Worm (Caenorhabditis elegans) whole organism, L4 larva: Measurements from ENCODE around the gene bicd-1.
A peak's percentile ranks its signal among the peaks of the same experiment; 100 is the strongest.

ENCODE experiments used
- F26F4.8 ChIP-seq: fragments of 200-800 bp; sonication (Bioruptor generic); conservative IDR thresholded peaks from 2 replicates; pipeline ENCODE4 v1.3.6; 2022; ENCODE audit warnings: missing genetic modification characterization, missing compliant biosample characterization
- F37D6.2 ChIP-seq: sonication (generic microtip); optimal IDR thresholded peaks from 2 replicates; lab custom pipeline; 2016; ENCODE audit warnings: mild to moderate bottlenecking, missing genetic modification characterization, missing compliant biosample characterization
- F44E2.7 ChIP-seq: fragments of 200-800 bp; sonication (Bioruptor generic); IDR thresholded peaks from 2 replicates; pipeline ENCODE4 v2.1.2; 2022; ENCODE audit warnings: missing genetic modification characterization, missing compliant biosample characterization
- F49E8.2 ChIP-seq: sonication (generic microtip); optimal IDR thresholded peaks from 2 replicates; lab custom pipeline; 2016; ENCODE audit warnings: missing compliant biosample characterization, mild to moderate bottlenecking, missing genetic modification characterization, borderline replicate concordance
- R02D3.7 ChIP-seq: fragments of 150-350 bp; sonication (generic microtip); optimal IDR thresholded peaks from 3 replicates; lab custom pipeline; 2014; ENCODE audit warnings: missing biosample characterization, missing genetic modification characterization
- Y48G9A.11 ChIP-seq: fragments of 200-800 bp; sonication (Bioruptor generic); IDR thresholded peaks from 2 replicates; pipeline ENCODE4 v1.3.6; 2022; ENCODE audit warnings: missing genetic modification reagents, missing genetic modification characterization, missing compliant biosample characterization
- Y5F2A.4 ChIP-seq: fragments of 200-800 bp; sonication (Bioruptor generic); optimal IDR thresholded peaks from 2 replicates; lab custom pipeline; 2018; ENCODE audit warnings: mild to moderate bottlenecking, missing genetic modification characterization, missing compliant biosample characterization
- Y75B8A.6 ChIP-seq: fragments of 200-800 bp; sonication (Bioruptor generic); IDR thresholded peaks from 2 replicates; pipeline ENCODE4 v1.3.6; 2022; ENCODE audit warnings: missing genetic modification reagents, missing genetic modification characterization, missing compliant biosample characterization
- ZK546.5 ChIP-seq, 2 experiments: sonication (generic microtip); optimal IDR thresholded peaks; 2 replicates each; lab custom pipeline; 2017; ENCODE audit warnings: missing biosample characterization in 2 of 2, missing genetic modification characterization in 2 of 2
- aly-2 ChIP-seq: sonication (generic microtip); optimal IDR thresholded peaks from 2 replicates; lab custom pipeline; 2018; ENCODE audit warnings: missing biosample characterization, missing genetic modification characterization
- arid-1 ChIP-seq: fragments of 200-800 bp; sonication (Bioruptor generic); conservative IDR thresholded peaks from 2 replicates; pipeline ENCODE4 v1.3.6; 2022; ENCODE audit warnings: missing genetic modification reagents, missing genetic modification characterization, missing compliant biosample characterization
- ceh-28 ChIP-seq: fragments of 150-350 bp; optimal IDR thresholded peaks from 2 replicates; lab custom pipeline; 2014; ENCODE audit warnings: missing biosample characterization, missing genetic modification reagents, missing genetic modification characterization
- ceh-32 ChIP-seq: sonication (generic microtip); optimal IDR thresholded peaks from 2 replicates; lab custom pipeline; 2016; ENCODE audit warnings: mild to moderate bottlenecking, missing genetic modification characterization, missing compliant biosample characterization; ENCODE audit not compliant: poor library complexity
- ctbp-1 ChIP-seq: fragments of 200-800 bp; sonication (Bioruptor generic); IDR thresholded peaks from 2 replicates; pipeline ENCODE4 v1.3.6; 2022; ENCODE audit warnings: missing genetic modification reagents, missing genetic modification characterization, missing compliant biosample characterization
- daf-16 ChIP-seq, 3 experiments: sonication (generic microtip); optimal IDR thresholded peaks; 2 replicates each; lab custom pipeline; 2016 to 2017; ENCODE audit warnings: missing genetic modification characterization in 3 of 3, missing genetic modification reagents in 3 of 3, mild to moderate bottlenecking in 2 of 3, missing compliant biosample characterization in 2 of 3, missing biosample characterization in 1 of 3, moderate library complexity in 1 of 3
- dmd-6 ChIP-seq: fragments of 200-800 bp; sonication (Bioruptor generic); IDR thresholded peaks from 2 replicates; pipeline ENCODE4 v1.3.6; 2022; ENCODE audit warnings: missing genetic modification reagents, missing genetic modification characterization, missing compliant biosample characterization
- duxl-1 ChIP-seq: sonication (generic microtip); optimal IDR thresholded peaks from 2 replicates; lab custom pipeline; 2016; ENCODE audit warnings: mild to moderate bottlenecking, missing genetic modification characterization, moderate library complexity, missing compliant biosample characterization; ENCODE audit not compliant: poor library complexity
- dve-1 ChIP-seq: sonication (generic microtip); optimal IDR thresholded peaks from 2 replicates; lab custom pipeline; 2017; ENCODE audit warnings: antibody characterized with exemption, mild to moderate bottlenecking, missing genetic modification characterization, missing compliant biosample characterization; ENCODE audit not compliant: insufficient read depth
- fos-1 ChIP-seq: fragments of 150-350 bp; optimal IDR thresholded peaks from 2 replicates; lab custom pipeline; 2014; ENCODE audit warnings: missing biosample characterization, missing genetic modification characterization
- hif-1 ChIP-seq, 2 experiments: sonication (generic microtip); optimal IDR thresholded peaks; 2 replicates each; lab custom pipeline; 2016 to 2017; ENCODE audit warnings: missing compliant biosample characterization in 2 of 2, missing genetic modification characterization in 2 of 2, missing genetic modification reagents in 2 of 2, missing genotype in 2 of 2, mild to moderate bottlenecking in 1 of 2
- lin-38 ChIP-seq: fragments of 200-800 bp; sonication (Bioruptor generic); IDR thresholded peaks from 2 replicates; pipeline ENCODE4 v1.3.6; 2022; ENCODE audit warnings: missing genetic modification reagents, missing genetic modification characterization, missing compliant biosample characterization
- lin-39 ChIP-seq: fragments of 150-350 bp; optimal IDR thresholded peaks from 2 replicates; lab custom pipeline; 2014; ENCODE audit warnings: missing biosample characterization, missing genetic modification reagents, missing genetic modification characterization
- lir-3 ChIP-seq: sonication (generic microtip); optimal IDR thresholded peaks from 2 replicates; lab custom pipeline; 2016; ENCODE audit warnings: mild to moderate bottlenecking, missing genetic modification characterization, missing compliant biosample characterization
- mdt-29 ChIP-seq: fragments of 200-800 bp; sonication (Bioruptor generic); IDR thresholded peaks from 2 replicates; pipeline ENCODE4 v1.3.6; 2022; ENCODE audit warnings: missing genetic modification reagents, missing genetic modification characterization, missing compliant biosample characterization
- mep-1 ChIP-seq: fragments of 150-350 bp; sonication (generic microtip); optimal IDR thresholded peaks from 3 replicates; lab custom pipeline; 2014; ENCODE audit warnings: missing biosample characterization, missing genetic modification characterization
- mxl-2 ChIP-seq: fragments of 200-800 bp; sonication (Bioruptor generic); conservative IDR thresholded peaks from 2 replicates; pipeline ENCODE4 v1.3.6; 2022; ENCODE audit warnings: missing genetic modification reagents, missing genetic modification characterization, missing compliant biosample characterization
- nhr-11 ChIP-seq: fragments of 150-350 bp; optimal IDR thresholded peaks from 2 replicates; lab custom pipeline; 2014; ENCODE audit warnings: missing biosample characterization, missing genetic modification characterization
- nhr-237 ChIP-seq: sonication (generic microtip); optimal IDR thresholded peaks from 2 replicates; lab custom pipeline; 2017; ENCODE audit warnings: missing biosample characterization, missing genetic modification characterization
- nhr-25 ChIP-seq: sonication (generic microtip); optimal IDR thresholded peaks from 2 replicates; lab custom pipeline; 2017; ENCODE audit warnings: missing genetic modification characterization, mild to moderate bottlenecking, missing compliant biosample characterization, antibody characterized with exemption, moderate library complexity, borderline replicate concordance; ENCODE audit not compliant: insufficient read depth
- nhr-28 ChIP-seq: fragments of 150-350 bp; optimal IDR thresholded peaks from 2 replicates; lab custom pipeline; 2014; ENCODE audit warnings: missing biosample characterization, missing genetic modification characterization
- pha-4 ChIP-seq, 2 experiments: fragments of 150-350 bp in 1 of 2; fragments of 200-800 bp in 1 of 2; sonication (Bioruptor generic) in 1 of 2; IDR thresholded peaks in 1 of 2; optimal IDR thresholded peaks in 1 of 2; 2 replicates each; pipeline versions ENCODE4 v1.3.6 to Lab custom; 2014 to 2022; ENCODE audit warnings: missing genetic modification characterization in 2 of 2, missing genetic modification reagents in 2 of 2, missing biosample characterization in 1 of 2, missing compliant biosample characterization in 1 of 2
- sdz-12 ChIP-seq: fragments of 200-800 bp; sonication (Bioruptor generic); optimal IDR thresholded peaks from 2 replicates; lab custom pipeline; 2018; ENCODE audit warnings: mild to moderate bottlenecking, missing genetic modification characterization, missing compliant biosample characterization
- snpc-1.2 ChIP-seq: fragments of 200-800 bp; sonication (Bioruptor generic); IDR thresholded peaks from 2 replicates; pipeline ENCODE4 v1.3.6; 2022; ENCODE audit warnings: missing genetic modification reagents, missing genetic modification characterization, missing compliant biosample characterization
- snpc-4 ChIP-seq: fragments of 150-350 bp; optimal IDR thresholded peaks from 2 replicates; lab custom pipeline; 2014; ENCODE audit warnings: missing biosample characterization, missing genetic modification characterization
- spr-1 ChIP-seq: sonication (generic microtip); optimal IDR thresholded peaks from 2 replicates; lab custom pipeline; 2016; ENCODE audit warnings: mild to moderate bottlenecking, missing genetic modification characterization, missing compliant biosample characterization
- tag-97 ChIP-seq: fragments of 200-800 bp; sonication (Bioruptor generic); IDR thresholded peaks from 2 replicates; pipeline ENCODE4 v1.3.6; 2022; ENCODE audit warnings: missing genetic modification characterization, missing compliant biosample characterization
- unc-130 ChIP-seq: sonication (generic microtip); optimal IDR thresholded peaks from 2 replicates; lab custom pipeline; 2016; ENCODE audit warnings: missing genetic modification reagents, missing genetic modification characterization, missing compliant biosample characterization
- unc-62 ChIP-seq, 3 experiments: fragments of 150-350 bp in 1 of 3; sonication (generic microtip); optimal IDR thresholded peaks in 2 of 3; peaks in 1 of 3; 1 replicate in 1 of 3; 2 replicates in 2 of 3; lab custom pipeline; 2014 to 2017; ENCODE audit warnings: missing biosample characterization in 3 of 3, missing genetic modification characterization in 3 of 3, missing genetic modification reagents in 3 of 3, missing genotype in 1 of 3
- zfp-2 ChIP-seq: sonication (generic microtip); optimal IDR thresholded peaks from 2 replicates; lab custom pipeline; 2016; ENCODE audit warnings: mild to moderate bottlenecking, missing genetic modification characterization, missing compliant biosample characterization
- zfp-3 ChIP-seq: fragments of 200-800 bp; sonication (Bioruptor generic); conservative IDR thresholded peaks from 2 replicates; pipeline ENCODE4 v1.3.6; 2022; ENCODE audit warnings: missing genetic modification reagents, missing genetic modification characterization, missing compliant biosample characterization

Gene bicd-1

ce11 chrIV:6535908-6536307, 36.2 kb downstream of the bicd-1 start, which contains the start of gene C01G5.3:
Gene C01G5.3, plus strand, starts transcription at chrIV:6536208.
- no peak for TF ChIP-seq nhr-25
- TF ChIP-seq Y75B8A.6: no peak
- no peak for TF ChIP-seq Y5F2A.4 (GFP tag; lab: Kevin White, UChicago)
- no peak for TF ChIP-seq nhr-237 (tag; lab: Kevin White, UChicago)
- TF ChIP-seq dmd-6 (GFP tag; lab: Robert Waterston, UW): no peak
- no peak for TF ChIP-seq duxl-1 (tag; lab: Kevin White, UChicago)
- TF ChIP-seq nhr-11: no peak
- no peak for TF ChIP-seq daf-16 (GFP tag; optimal IDR thresholded peaks at IDR 0.05; lab: Kevin White, UChicago)
- no peak for TF ChIP-seq daf-16 (tag; optimal IDR thresholded peaks at IDR 0.05; lab: Kevin White, UChicago)
- no peak for TF ChIP-seq fos-1 (tag; lab: Kevin White, UChicago)
- no peak for TF ChIP-seq mdt-29 (GFP tag; lab: Robert Waterston, UW)
- TF ChIP-seq mxl-2 (GFP tag; lab: Robert Waterston, UW): no peak
- TF ChIP-seq zfp-3 (GFP tag; lab: Robert Waterston, UW): no peak
- no peak for TF ChIP-seq tag-97 (GFP tag; lab: Robert Waterston, UW)
- no peak for TF ChIP-seq arid-1 (GFP tag; lab: Robert Waterston, UW)
- no peak for TF ChIP-seq R02D3.7 (tag; lab: Kevin White, UChicago)
- TF ChIP-seq ceh-32 (tag; lab: Kevin White, UChicago): no peak
- TF ChIP-seq dve-1 (tag; lab: Kevin White, UChicago): no peak

ce11 chrIV:6531450-6531849, 40.7 kb downstream of the bicd-1 start, which contains the start of gene C01G5.4:
Gene C01G5.4, plus strand, starts transcription at chrIV:6531750.
- TF ChIP-seq F37D6.2 (tag; lab: Kevin White, UChicago): no peak
- no peak for TF ChIP-seq duxl-1 (tag; lab: Kevin White, UChicago)
- TF ChIP-seq aly-2 (tag; lab: Kevin White, UChicago): no peak
- no peak for TF ChIP-seq snpc-4 (tag; lab: Kevin White, UChicago)
- no peak for TF ChIP-seq sdz-12 (GFP tag; lab: Kevin White, UChicago)
- TF ChIP-seq ceh-32 (tag; lab: Kevin White, UChicago): no peak
- no peak for TF ChIP-seq daf-16 (GFP tag; optimal IDR thresholded peaks at IDR 0.05; lab: Kevin White, UChicago)
- TF ChIP-seq daf-16 (tag; optimal IDR thresholded peaks at IDR 0.05; lab: Kevin White, UChicago): no peak
- TF ChIP-seq pha-4 (GFP tag; IDR thresholded peaks at IDR 0.05; lab: Robert Waterston, UW): no peak
- no peak for TF ChIP-seq pha-4 (tag; optimal IDR thresholded peaks at IDR 0.05; lab: Kevin White, UChicago)
- TF ChIP-seq F49E8.2: no peak
- no peak for TF ChIP-seq mep-1 (tag; lab: Kevin White, UChicago)
- TF ChIP-seq, all 104 proteins: peak for 0

- no peak for TF ChIP-seq spr-1 (tag; lab: Kevin White, UChicago)
- no peak for TF ChIP-seq lin-39 (tag; lab: Kevin White, UChicago)
These were observed 42.3 kb downstream of the bicd-1 start for ce11 chrIV:6529832-6530231.

- TF ChIP-seq lir-3 (tag; lab: Kevin White, UChicago): no peak
- peak in 1 of 2 experiments; percentile 94 for TF ChIP-seq unc-62 (GFP tag; optimal IDR thresholded peaks at IDR 0.05 in 1 of 2; lab: Kevin White, UChicago)
- TF ChIP-seq unc-62 (tag; optimal IDR thresholded peaks at IDR 0.05; lab: Kevin White, UChicago): no peak
These were observed 43.9 kb downstream of the bicd-1 start for ce11 chrIV:6528202-6528601.

- peak; percentile 59; the same call in 1 of the 2 replicates for TF ChIP-seq Y48G9A.11 (GFP tag; lab: Robert Waterston, UW)
- TF ChIP-seq unc-130 (GFP tag; lab: Kevin White, UChicago): no peak
- peak; percentile 70 for TF ChIP-seq lin-38 (GFP tag; lab: Robert Waterston, UW)
- no peak for TF ChIP-seq zfp-2 (tag; lab: Kevin White, UChicago)
- TF ChIP-seq hif-1 (tag; optimal IDR thresholded peaks at IDR 0.05; lab: Kevin White, UChicago): no peak
- peak; percentile 38; the same call in 1 of the 2 replicates for TF ChIP-seq pha-4 (GFP tag; IDR thresholded peaks at IDR 0.05; lab: Robert Waterston, UW)
- TF ChIP-seq pha-4 (tag; optimal IDR thresholded peaks at IDR 0.05; lab: Kevin White, UChicago): no peak
- no peak for TF ChIP-seq dve-1 (tag; lab: Kevin White, UChicago)
- TF ChIP-seq ctbp-1 (GFP tag; lab: Robert Waterston, UW): no peak
- no peak for TF ChIP-seq snpc-4 (tag; lab: Kevin White, UChicago)
- no peak for TF ChIP-seq F26F4.8 (GFP tag; lab: Robert Waterston, UW)
- no peak for TF ChIP-seq ceh-28 (tag; lab: Kevin White, UChicago)
- peak; percentile 91 for TF ChIP-seq snpc-1.2 (GFP tag; lab: Robert Waterston, UW)
- no peak for TF ChIP-seq ZK546.5 (tag; optimal IDR thresholded peaks at IDR 0.05; lab: Kevin White, UChicago)
- no peak for TF ChIP-seq F44E2.7 (GFP tag; lab: Robert Waterston, UW)
- TF ChIP-seq nhr-28 (tag; lab: Kevin White, UChicago): no peak
- TF ChIP-seq Y75B8A.6: 0 out of 2 replicates have a peak, but pooled peaks have one; percentile 14
These were observed 45.6 kb downstream of the bicd-1 start for ce11 chrIV:6526522-6526921.
